Fruit fly (Drosophila melanogaster): ENCODE measurements around the gene tko.

tko gene

dm6 chrX:2452734-2453133 is 9.0 kb upstream of the tko start:
- no peak for TF ChIP-seq CG7045 (GFP tag; optimal IDR thresholded peaks at IDR 0.05)
- TF ChIP-seq CG33017 (tag; optimal IDR thresholded peaks at IDR 0.05) = no peak
- no peak for TF ChIP-seq CG1620 (GFP tag; optimal IDR thresholded peaks at IDR 0.05)
- no peak for TF ChIP-seq bab1 (GFP tag; optimal IDR thresholded peaks at IDR 0.05)
- TF ChIP-seq CG14711 (tag; optimal IDR thresholded peaks at IDR 0.05) = no peak
- TF ChIP-seq cic (GFP tag; optimal IDR thresholded peaks at IDR 0.05) = no peak
- no peak for TF ChIP-seq tj (GFP tag; optimal IDR thresholded peaks at IDR 0.05)
- TF ChIP-seq CG5204 (GFP tag; optimal IDR thresholded peaks at IDR 0.05) = no peak
- no peak for TF ChIP-seq kay (GFP tag; ENCODE audit: borderline replicate concordance)
- TF ChIP-seq toe (GFP tag; optimal IDR thresholded peaks at IDR 0.05) = no peak
- no peak for TF ChIP-seq Crg-1 (GFP tag; optimal IDR thresholded peaks at IDR 0.05)
- no peak for TF ChIP-seq CG12768 (GFP tag; optimal IDR thresholded peaks at IDR 0.05)
- TF ChIP-seq Hr96 (GFP tag; optimal IDR thresholded peaks at IDR 0.05) = no peak
- TF ChIP-seq Mnt (GFP tag; optimal IDR thresholded peaks at IDR 0.05) = no peak
- no peak for TF ChIP-seq pad (GFP tag; optimal IDR thresholded peaks at IDR 0.05)
- no peak for TF ChIP-seq cnc (optimal IDR thresholded peaks at IDR 0.05)

- TF ChIP-seq CG33017 (tag; optimal IDR thresholded peaks at IDR 0.05) (no peak), CG1620 (GFP tag; optimal IDR thresholded peaks at IDR 0.05) (peak; percentile 5), CG11617 (GFP tag; optimal IDR thresholded peaks at IDR 0.05) (no peak), CG14711 (tag; optimal IDR thresholded peaks at IDR 0.05) (no peak), Mnt (GFP tag; optimal IDR thresholded peaks at IDR 0.05) (peak; percentile 42), tj (GFP tag; optimal IDR thresholded peaks at IDR 0.05) (peak; percentile 45), toe (GFP tag; optimal IDR thresholded peaks at IDR 0.05) (peak; percentile 0)
Measured at dm6 chrX:2447750-2448299, 4.0 kb upstream of the tko start, which contains the start of gene z. TSS of gene z (plus strand) at chrX:2447769.

dm6 chrX:2440219-2440618 is 3.6 kb downstream of the tko start:
- TF ChIP-seq CG11617 (GFP tag; optimal IDR thresholded peaks at IDR 0.05) (no peak), CG12768 (GFP tag; optimal IDR thresholded peaks at IDR 0.05) (no peak), CG7045 (GFP tag; optimal IDR thresholded peaks at IDR 0.05) (no peak), kay (GFP tag; ENCODE audit: borderline replicate concordance) (no peak), CG7101 (tag; optimal IDR thresholded peaks at IDR 0.05) (no peak), pad (GFP tag; optimal IDR thresholded peaks at IDR 0.05) (no peak), CG33017 (tag; optimal IDR thresholded peaks at IDR 0.05) (no peak), toe (GFP tag; optimal IDR thresholded peaks at IDR 0.05) (no peak), tj (GFP tag; optimal IDR thresholded peaks at IDR 0.05) (no peak), Crg-1 (GFP tag; optimal IDR thresholded peaks at IDR 0.05) (no peak), Mnt (GFP tag; optimal IDR thresholded peaks at IDR 0.05) (no peak), Hr96 (GFP tag; optimal IDR thresholded peaks at IDR 0.05) (no peak), Clk (GFP tag; optimal IDR thresholded peaks at IDR 0.05) (no peak), CG14711 (tag; optimal IDR thresholded peaks at IDR 0.05) (no peak), CG1620 (GFP tag; optimal IDR thresholded peaks at IDR 0.05) (no peak), ovo (GFP tag; optimal IDR thresholded peaks at IDR 0.05) (no peak), cic (GFP tag; optimal IDR thresholded peaks at IDR 0.05) (no peak), bab1 (GFP tag; optimal IDR thresholded peaks at IDR 0.05) (no peak), CG5204 (GFP tag; optimal IDR thresholded peaks at IDR 0.05) (no peak)

dm6 chrX:2434913-2435312 is 8.9 kb downstream of the tko start:
- TF ChIP-seq CG12768 (GFP tag; optimal IDR thresholded peaks at IDR 0.05) (no peak), CG7101 (tag; optimal IDR thresholded peaks at IDR 0.05) (no peak), ovo (GFP tag; optimal IDR thresholded peaks at IDR 0.05) (no peak), toe (GFP tag; optimal IDR thresholded peaks at IDR 0.05) (no peak), cic (GFP tag; optimal IDR thresholded peaks at IDR 0.05) (no peak), Crg-1 (GFP tag; optimal IDR thresholded peaks at IDR 0.05) (no peak), Mnt (GFP tag; optimal IDR thresholded peaks at IDR 0.05) (no peak), CG11617 (GFP tag; optimal IDR thresholded peaks at IDR 0.05) (no peak), CG1620 (GFP tag; optimal IDR thresholded peaks at IDR 0.05) (no peak), Hr96 (GFP tag; optimal IDR thresholded peaks at IDR 0.05) (no peak), pad (GFP tag; optimal IDR thresholded peaks at IDR 0.05) (no peak), bab1 (GFP tag; optimal IDR thresholded peaks at IDR 0.05) (no peak), CG7045 (GFP tag; optimal IDR thresholded peaks at IDR 0.05) (no peak)

dm6 chrX:2428903-2429302 is 14.9 kb downstream of the tko start, which contains the start of gene gt:
TSS of gene gt (minus strand) at chrX:2428967.
- TF ChIP-seq CG7101 (tag; optimal IDR thresholded peaks at IDR 0.05) = no peak
- no peak for TF ChIP-seq pad (GFP tag; optimal IDR thresholded peaks at IDR 0.05)
- no peak for TF ChIP-seq tj (GFP tag; optimal IDR thresholded peaks at IDR 0.05)
- TF ChIP-seq cnc (optimal IDR thresholded peaks at IDR 0.05) = no peak
- no peak for TF ChIP-seq CG12768 (GFP tag; optimal IDR thresholded peaks at IDR 0.05)
- no peak for TF ChIP-seq Crg-1 (GFP tag; optimal IDR thresholded peaks at IDR 0.05)
- no peak for TF ChIP-seq CG1620 (GFP tag; optimal IDR thresholded peaks at IDR 0.05)
- TF ChIP-seq Mnt (GFP tag; optimal IDR thresholded peaks at IDR 0.05) = no peak

dm6 chrX:2425755-2426154 is 18.0 kb downstream of the tko start, which contains the start of gene CG32797:
TSS of gene CG32797 (minus strand) at chrX:2425855.
- TF ChIP-seq CG33017 (tag; optimal IDR thresholded peaks at IDR 0.05) (no peak), CG7101 (tag; optimal IDR thresholded peaks at IDR 0.05) (no peak), Mnt (GFP tag; optimal IDR thresholded peaks at IDR 0.05) (no peak), cic (GFP tag; optimal IDR thresholded peaks at IDR 0.05) (no peak), ovo (GFP tag; optimal IDR thresholded peaks at IDR 0.05) (no peak), CG12768 (GFP tag; optimal IDR thresholded peaks at IDR 0.05) (no peak), pad (GFP tag; optimal IDR thresholded peaks at IDR 0.05) (no peak), CG1620 (GFP tag; optimal IDR thresholded peaks at IDR 0.05) (no peak), toe (GFP tag; optimal IDR thresholded peaks at IDR 0.05) (no peak), Hr96 (GFP tag; optimal IDR thresholded peaks at IDR 0.05) (no peak), bab1 (GFP tag; optimal IDR thresholded peaks at IDR 0.05) (no peak), Clk (GFP tag; optimal IDR thresholded peaks at IDR 0.05) (no peak), CG5204 (GFP tag; optimal IDR thresholded peaks at IDR 0.05) (no peak), CG7045 (GFP tag; optimal IDR thresholded peaks at IDR 0.05) (no peak), CG11617 (GFP tag; optimal IDR thresholded peaks at IDR 0.05) (no peak), cnc (optimal IDR thresholded peaks at IDR 0.05) (no peak), kay (GFP tag; ENCODE audit: borderline replicate concordance) (no peak), Crg-1 (GFP tag; optimal IDR thresholded peaks at IDR 0.05) (no peak), CG14711 (tag; optimal IDR thresholded peaks at IDR 0.05) (no peak), tj (GFP tag; optimal IDR thresholded peaks at IDR 0.05) (no peak)

Measured in whole organism, adult.